Worm (Caenorhabditis elegans) whole organism, mixed stage, embryonic: Measurements from ENCODE around the gene C54G10.1.

Experiments used
- blmp-1 ChIP-seq: fragments of 150-350 bp; optimal IDR thresholded peaks from 2 replicates; lab custom pipeline; 2014; ENCODE audit warnings: missing biosample characterization, missing genetic modification characterization
- elt-1 ChIP-seq: sonication (generic microtip); optimal IDR thresholded peaks from 2 replicates; lab custom pipeline; 2017; ENCODE audit warnings: missing genetic modification characterization, mild to moderate bottlenecking, missing compliant biosample characterization, antibody characterized with exemption, moderate library complexity, borderline replicate concordance; ENCODE audit not compliant: insufficient read depth
- lin-32 ChIP-seq: fragments of 200-800 bp; sonication (Bioruptor generic); optimal IDR thresholded peaks from 2 replicates; lab custom pipeline; 2018; ENCODE audit warnings: mild to moderate bottlenecking, missing genetic modification characterization, missing compliant biosample characterization
- mab-5 ChIP-seq: fragments of 150-350 bp; optimal IDR thresholded peaks from 2 replicates; lab custom pipeline; 2014; ENCODE audit warnings: missing biosample characterization, missing genetic modification characterization
- mep-1 ChIP-seq: fragments of 150-350 bp; optimal IDR thresholded peaks from 2 replicates; lab custom pipeline; 2017; ENCODE audit warnings: missing biosample characterization, missing genetic modification reagents, missing genetic modification characterization, inconsistent platforms
- pha-4 ChIP-seq: fragments of 150-350 bp; optimal IDR thresholded peaks from 2 replicates; lab custom pipeline; 2018; ENCODE audit warnings: missing biosample characterization, missing genetic modification reagents, missing genetic modification characterization
- unc-62 ChIP-seq: fragments of 150-350 bp; optimal IDR thresholded peaks from 2 replicates; lab custom pipeline; 2014; ENCODE audit warnings: missing biosample characterization, missing genetic modification reagents, missing genetic modification characterization
- ztf-11 ChIP-seq: fragments of 150-350 bp; optimal IDR thresholded peaks from 2 replicates; lab custom pipeline; 2014; ENCODE audit warnings: missing biosample characterization, missing genetic modification characterization

DNA sequence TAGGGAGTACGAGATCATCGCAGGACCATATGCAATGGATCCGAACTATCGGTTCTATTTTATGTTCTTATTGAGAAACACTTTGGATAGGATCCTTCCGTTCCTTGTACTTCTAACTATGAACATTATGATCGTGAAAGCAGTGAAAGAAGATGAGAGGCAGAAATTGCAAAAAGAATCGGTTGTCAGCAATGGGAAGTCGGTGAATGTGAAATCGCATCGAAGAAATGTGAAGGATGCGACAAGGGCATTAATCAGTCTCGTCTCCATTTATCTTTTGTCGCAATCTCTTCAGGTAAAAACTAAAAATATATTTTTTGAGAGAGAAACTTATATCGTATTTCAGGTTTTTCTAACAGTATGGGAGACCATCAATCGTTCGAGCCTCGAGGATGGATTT, 42.0 kb downstream of the C54G10.1 start:
- no peak for TF ChIP-seq mep-1 (tag; lab: Kevin White, UChicago)
- no peak for TF ChIP-seq mab-5
- TF ChIP-seq unc-62 (GFP tag; lab: Kevin White, UChicago): no peak
- TF ChIP-seq blmp-1 (tag; lab: Kevin White, UChicago): no peak
- TF ChIP-seq pha-4: no peak
- no peak for TF ChIP-seq elt-1 (tag; lab: Kevin White, UChicago)
- no peak for TF ChIP-seq ztf-11 (tag; lab: Kevin White, UChicago)
- no peak for TF ChIP-seq lin-32 (GFP tag; lab: Kevin White, UChicago)
